Worm (Caenorhabditis elegans) whole organism, L1 larva: ENCODE measurements around the gene gon-14.

Experiments
- F16B12.6 ChIP-seq: fragments of 150-350 bp; optimal IDR thresholded peaks from 2 replicates; lab custom pipeline; 2014; ENCODE audit warnings: missing biosample characterization, missing genetic modification characterization
- ama-1 ChIP-seq: fragments of 150-350 bp; optimal IDR thresholded peaks from 2 replicates; lab custom pipeline; 2014
- elt-3 ChIP-seq, 6 experiments: fragments of 150-350 bp in 1 of 6; sonication (generic microtip); optimal IDR thresholded peaks; 2 replicates each; lab custom pipeline; 2017 to 2018; ENCODE audit warnings: missing biosample characterization in 6 of 6, missing genetic modification characterization in 6 of 6, inconsistent platforms in 1 of 6
- hlh-4 ChIP-seq: sonication (generic microtip); optimal IDR thresholded peaks from 2 replicates; lab custom pipeline; 2016; ENCODE audit warnings: mild to moderate bottlenecking, missing genetic modification characterization, missing compliant biosample characterization
- nhr-11 ChIP-seq: fragments of 150-350 bp; optimal IDR thresholded peaks from 2 replicates; lab custom pipeline; 2014; ENCODE audit warnings: missing biosample characterization, missing genetic modification characterization
- nhr-28 ChIP-seq: fragments of 150-350 bp; optimal IDR thresholded peaks from 2 replicates; lab custom pipeline; 2014; ENCODE audit warnings: missing biosample characterization, missing genetic modification characterization
- unc-62 ChIP-seq: fragments of 150-350 bp; optimal IDR thresholded peaks from 2 replicates; lab custom pipeline; 2014; ENCODE audit warnings: missing biosample characterization, missing genetic modification reagents, missing genetic modification characterization

DNA sequence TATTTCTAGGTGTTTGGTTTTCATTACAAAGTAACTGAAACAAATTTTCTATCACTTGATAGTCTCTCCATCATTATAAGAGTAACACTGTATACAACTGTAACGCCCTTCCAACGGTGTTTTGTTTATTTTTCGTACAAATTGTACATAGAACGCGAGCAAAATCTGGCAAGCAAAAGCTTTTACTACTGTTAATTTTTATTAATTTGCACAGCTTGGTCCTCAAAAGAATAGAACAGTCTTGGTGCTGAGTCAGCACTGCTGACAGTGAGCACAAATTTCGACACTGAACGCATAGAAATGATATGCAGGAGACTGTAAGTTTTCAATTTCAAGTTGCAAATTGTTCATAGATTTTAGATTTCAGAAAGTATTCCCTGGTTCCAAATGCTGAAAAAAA lies 20.7 kb downstream of the gon-14 start, which contains the start of gene ZK1055.2:
- TF ChIP-seq F16B12.6 (tag; lab: Kevin White, UChicago) (no peak), hlh-4 (tag; lab: Kevin White, UChicago) (no peak), elt-3 (tag; optimal IDR thresholded peaks at IDR 0.05; lab: Kevin White, UChicago) (no peak), ama-1 (lab: Kevin White, UChicago) (no peak), nhr-11 (no peak), nhr-28 (no peak), unc-62 (no peak)
